ENCODE assay signal across 3 fruit fly cellular contexts in genomic region chr3R:31963108-31963507, dm6.
TF ChIP-seq lines count a peak whose summit lies in the region.

No protein-coding gene starts in this region.

- TF ChIP-seq CTCF in whole organism, embryonic (GFP tag; optimal IDR thresholded peaks at IDR 0.05; lab: Kevin White, UChicago): no peak

TF ChIP-seq in whole organism, embryonic, 481 proteins besides CTCF, POLR2A, EP300 and RAD21:
- TF ChIP-seq bsh (GFP tag; optimal IDR thresholded peaks at IDR 0.05; lab: Kevin White, UChicago) (peak in 1 of 2 experiments; percentile 34), Drgx (GFP tag; IDR thresholded peaks at IDR 0.05; lab: Robert Waterston, UW) (peak; percentile 18; the same call in 1 of the 2 replicates), nom (GFP tag; optimal IDR thresholded peaks at IDR 0.05; lab: Kevin White, UChicago) (peak; percentile 1), TFAM (GFP tag; optimal IDR thresholded peaks at IDR 0.05; lab: Kevin White, UChicago) (no peak)

TF ChIP-seq in whole organism, prepupa, 60 proteins besides CTCF, POLR2A, EP300 and RAD21 (continues in another document):
- TF ChIP-seq lz (GFP tag; optimal IDR thresholded peaks at IDR 0.05; lab: Kevin White, UChicago) (no peak), achi (GFP tag; optimal IDR thresholded peaks at IDR 0.05; lab: Kevin White, UChicago) (peak; percentile 42), Hr38 (GFP tag; optimal IDR thresholded peaks at IDR 0.05; lab: Kevin White, UChicago) (no peak), fkh (GFP tag; optimal IDR thresholded peaks at IDR 0.05; lab: Kevin White, UChicago) (no peak), CG15336 (GFP tag; IDR thresholded peaks at IDR 0.05; lab: Robert Waterston, UW) (0 out of 2 replicates have a peak, but pooled peaks have one; percentile 33), CG8632 (GFP tag; optimal IDR thresholded peaks at IDR 0.05; lab: Kevin White, UChicago) (no peak), eg (GFP tag; IDR thresholded peaks at IDR 0.05; lab: Robert Waterston, UW) (no peak), CG3032 (tag; optimal IDR thresholded peaks at IDR 0.05; lab: Kevin White, UChicago) (peak; percentile 53), Lpt (GFP tag; optimal IDR thresholded peaks at IDR 0.05; lab: Kevin White, UChicago) (peak; percentile 57), fd59A (GFP tag; optimal IDR thresholded peaks at IDR 0.05; lab: Kevin White, UChicago) (peak; percentile 42), CG6276 (GFP tag; optimal IDR thresholded peaks at IDR 0.05; lab: Kevin White, UChicago) (no peak), CG6163 (GFP tag; IDR thresholded peaks at IDR 0.05; lab: Robert Waterston, UW) (peak; percentile 60; the same call in 2 of the 3 replicates), OdsH (GFP tag; optimal IDR thresholded peaks at IDR 0.05; lab: Kevin White, UChicago) (peak; percentile 64), CG3919 (GFP tag; optimal IDR thresholded peaks at IDR 0.05; lab: Kevin White, UChicago) (peak; percentile 50), Sox102F (GFP tag; optimal IDR thresholded peaks at IDR 0.05; lab: Kevin White, UChicago) (no peak), cyc (GFP tag; optimal IDR thresholded peaks at IDR 0.05; lab: Kevin White, UChicago) (no peak), Smox (GFP tag; optimal IDR thresholded peaks at IDR 0.05; lab: Kevin White, UChicago) (no peak), CG10669 (GFP tag; optimal IDR thresholded peaks at IDR 0.05; lab: Kevin White, UChicago) (peak; percentile 65), CG10631 (GFP tag; optimal IDR thresholded peaks at IDR 0.05; lab: Kevin White, UChicago) (peak; percentile 47), Hr4 (GFP tag; optimal IDR thresholded peaks at IDR 0.05; lab: Kevin White, UChicago) (peak; percentile 66), CG11762 (GFP tag; optimal IDR thresholded peaks at IDR 0.05; lab: Kevin White, UChicago; ENCODE audit: insufficient read depth) (peak; percentile 8), Eip75B (GFP tag; optimal IDR thresholded peaks at IDR 0.05; lab: Kevin White, UChicago) (peak; percentile 51), Eip78C (GFP tag; lab: Kevin White, UChicago) (peak; percentile 89), salr (GFP tag; optimal IDR thresholded peaks at IDR 0.05; lab: Kevin White, UChicago) (peak; percentile 28 to 29), CG34406 (GFP tag; optimal IDR thresholded peaks at IDR 0.05; lab: Kevin White, UChicago) (no peak), CG7368 (GFP tag; optimal IDR thresholded peaks at IDR 0.05; lab: Kevin White, UChicago) (peak; percentile 2), Blimp-1 (GFP tag; optimal IDR thresholded peaks at IDR 0.05; lab: Kevin White, UChicago) (no peak), CG6854 (GFP tag; optimal IDR thresholded peaks at IDR 0.05; lab: Kevin White, UChicago) (no peak), esn (GFP tag; optimal IDR thresholded peaks at IDR 0.05; lab: Kevin White, UChicago) (no peak), Sox15 (GFP tag; optimal IDR thresholded peaks at IDR 0.05; lab: Kevin White, UChicago) (no peak), CG16779 (tag; optimal IDR thresholded peaks at IDR 0.05; lab: Kevin White, UChicago) (no peak), dsx (GFP tag; optimal IDR thresholded peaks at IDR 0.05; lab: Kevin White, UChicago; ENCODE audit: poor library complexity, severe bottlenecking) (peak; percentile 71), CG4318 (GFP tag; optimal IDR thresholded peaks at IDR 0.05; lab: Kevin White, UChicago) (peak; percentile 17), CG8319 (GFP tag; optimal IDR thresholded peaks at IDR 0.05; lab: Kevin White, UChicago) (peak; percentile 2), vri (GFP tag; optimal IDR thresholded peaks at IDR 0.05; lab: Kevin White, UChicago) (no peak), net (GFP tag; optimal IDR thresholded peaks at IDR 0.05; lab: Kevin White, UChicago) (peak; percentile 22), CG11294 (GFP tag; IDR thresholded peaks at IDR 0.05; lab: Robert Waterston, UW) (no peak), CG32006 (GFP tag; optimal IDR thresholded peaks at IDR 0.05; lab: Kevin White, UChicago) (peak; percentile 75), Ets21C (GFP tag; optimal IDR thresholded peaks at IDR 0.05; lab: Kevin White, UChicago) (no peak), acj6 (GFP tag; optimal IDR thresholded peaks at IDR 0.05; lab: Kevin White, UChicago) (peak; percentile 41), Eip93F (GFP tag; optimal IDR thresholded peaks at IDR 0.05; lab: Kevin White, UChicago) (no peak), Gug (GFP tag; IDR thresholded peaks at IDR 0.05; lab: Robert Waterston, UW) (0 out of 2 replicates have a peak, but pooled peaks have one; percentile 16), Hr39 (GFP tag; optimal IDR thresholded peaks at IDR 0.05; lab: Kevin White, UChicago) (peak; percentile 2)

TF ChIP-seq in whole organism, pupa, 21 proteins besides CTCF, POLR2A, EP300 and RAD21:
- TF ChIP-seq CG9948 (tag; optimal IDR thresholded peaks at IDR 0.05; lab: Kevin White, UChicago) (peak; percentile 58), CG8159 (tag; optimal IDR thresholded peaks at IDR 0.05; lab: Kevin White, UChicago) (peak; percentile 71), Ets98B (GFP tag; IDR thresholded peaks at IDR 0.05; lab: Robert Waterston, UW) (peak; percentile 36; the same call in 1 of the 2 replicates), Pif1B (GFP tag; optimal IDR thresholded peaks at IDR 0.05; lab: Kevin White, UChicago) (peak; percentile 41), CG12605 (GFP tag; IDR thresholded peaks at IDR 0.05; lab: Robert Waterston, UW) (no peak), Pif1A (GFP tag; optimal IDR thresholded peaks at IDR 0.05; lab: Kevin White, UChicago) (peak; percentile 46), fd96Ca (GFP tag; IDR thresholded peaks at IDR 0.05; lab: Robert Waterston, UW) (no peak; the same call in 2 of the 3 replicates), CG13204 (GFP tag; optimal IDR thresholded peaks at IDR 0.05; lab: Kevin White, UChicago) (peak; percentile 18), CG34367 (tag; optimal IDR thresholded peaks at IDR 0.05; lab: Kevin White, UChicago) (peak; percentile 30), gl (tag; optimal IDR thresholded peaks at IDR 0.05; lab: Kevin White, UChicago) (no peak), CG8301 (tag; optimal IDR thresholded peaks at IDR 0.05; lab: Kevin White, UChicago) (peak; percentile 75), CG10348 (GFP tag; IDR thresholded peaks at IDR 0.05; lab: Robert Waterston, UW) (no peak), EcR (GFP tag; optimal IDR thresholded peaks at IDR 0.05; lab: Kevin White, UChicago) (no peak), CG14655 (GFP tag; optimal IDR thresholded peaks at IDR 0.05; lab: Kevin White, UChicago) (peak; percentile 80), rn (GFP tag; IDR thresholded peaks at IDR 0.05; lab: Robert Waterston, UW) (no peak), CG15710 (tag; optimal IDR thresholded peaks at IDR 0.05; lab: Kevin White, UChicago) (peak; percentile 59), D1 (tag; optimal IDR thresholded peaks at IDR 0.05; lab: Kevin White, UChicago) (no peak), CG17806 (tag; optimal IDR thresholded peaks at IDR 0.05; lab: Kevin White, UChicago) (peak; percentile 67), Snoo (tag; optimal IDR thresholded peaks at IDR 0.05; lab: Kevin White, UChicago) (no peak), CG32121 (GFP tag; IDR thresholded peaks at IDR 0.05; lab: Robert Waterston, UW) (no peak), CG4496 (GFP tag; IDR thresholded peaks at IDR 0.05; lab: Robert Waterston, UW) (no peak; the same call in 2 of the 3 replicates)

Comparison
In these comparisons a context has a peak if more than half of its experiments do, and no peak if none do; other contexts are left out.
1. Of the 7 proteins assayed by ChIP-seq in both whole organism, embryonic and whole organism, prepupa: peak only in whole organism, embryonic: none; only in whole organism, prepupa: Gug, Hr39 and Lpt; in both: none; in neither: 4.